Worm (Caenorhabditis elegans) whole organism, L3 larva: ENCODE data around the gene M04B2.4.
A peak's percentile ranks its signal among the peaks of the same experiment; 100 is the strongest.

ENCODE experiments used
- aly-2 ChIP-seq: fragments of 150-350 bp; optimal IDR thresholded peaks from 2 replicates; lab custom pipeline; 2014; ENCODE audit warnings: missing biosample characterization, missing genetic modification characterization
- ama-1 ChIP-seq: fragments of 150-350 bp; optimal IDR thresholded peaks from 2 replicates; lab custom pipeline; 2018
- ceh-28 ChIP-seq: fragments of 150-350 bp; optimal IDR thresholded peaks from 2 replicates; lab custom pipeline; 2014; ENCODE audit warnings: missing biosample characterization, missing genetic modification reagents, missing genetic modification characterization
- ceh-82 ChIP-seq: fragments of 150-350 bp; optimal IDR thresholded peaks from 2 replicates; lab custom pipeline; 2014; ENCODE audit warnings: missing biosample characterization, missing genetic modification characterization
- ceh-9 ChIP-seq: sonication (generic microtip); optimal IDR thresholded peaks from 2 replicates; lab custom pipeline; 2018; ENCODE audit warnings: missing biosample characterization, missing genetic modification characterization
- daf-12 ChIP-seq: fragments of 150-350 bp; optimal IDR thresholded peaks from 2 replicates; lab custom pipeline; 2014; ENCODE audit warnings: missing biosample characterization, missing genetic modification reagents, missing genetic modification characterization
- egl-27 ChIP-seq: sonication (generic microtip); optimal IDR thresholded peaks from 4 replicates; lab custom pipeline; 2017; ENCODE audit warnings: missing biosample characterization, missing genetic modification reagents, missing genetic modification characterization
- egl-5 ChIP-seq: fragments of 150-350 bp; optimal IDR thresholded peaks from 2 replicates; lab custom pipeline; 2017; ENCODE audit warnings: missing biosample characterization, missing genetic modification reagents, missing genetic modification characterization, inconsistent platforms
- elt-1 ChIP-seq: fragments of 150-350 bp; optimal IDR thresholded peaks from 2 replicates; lab custom pipeline; 2014; ENCODE audit warnings: missing biosample characterization, missing genetic modification characterization
- elt-2 ChIP-seq: sonication (generic microtip); optimal IDR thresholded peaks from 2 replicates; lab custom pipeline; 2016; ENCODE audit warnings: missing genetic modification reagents, mild to moderate bottlenecking, missing genetic modification characterization, missing compliant biosample characterization
- elt-3 ChIP-seq, 3 experiments: fragments of 150-350 bp in 1 of 3; sonication (generic microtip) in 2 of 3; optimal IDR thresholded peaks; 2 replicates in 2 of 3; 4 replicates in 1 of 3; lab custom pipeline; 2014 to 2017; ENCODE audit warnings: missing biosample characterization in 3 of 3, missing genetic modification characterization in 3 of 3
- eor-1 ChIP-seq, 2 experiments: fragments of 150-350 bp; optimal IDR thresholded peaks; 2 replicates each; lab custom pipeline; 2014 to 2018; ENCODE audit warnings: missing biosample characterization in 2 of 2, missing genetic modification characterization in 2 of 2
- fkh-10 ChIP-seq: sonication (generic microtip); optimal IDR thresholded peaks from 2 replicates; lab custom pipeline; 2017; ENCODE audit warnings: missing biosample characterization, missing genetic modification reagents, missing genetic modification characterization
- fkh-2 ChIP-seq: fragments of 150-350 bp; optimal IDR thresholded peaks from 2 replicates; lab custom pipeline; 2014; ENCODE audit warnings: missing biosample characterization, missing genetic modification reagents, missing genetic modification characterization
- fos-1 ChIP-seq: fragments of 150-350 bp; optimal IDR thresholded peaks from 2 replicates; lab custom pipeline; 2014; ENCODE audit warnings: missing biosample characterization, missing genetic modification characterization
- hmg-11 ChIP-seq: sonication (generic microtip); optimal IDR thresholded peaks from 2 replicates; lab custom pipeline; 2016; ENCODE audit warnings: missing genetic modification characterization, missing compliant biosample characterization
- jun-1 ChIP-seq: fragments of 150-350 bp; optimal IDR thresholded peaks from 2 replicates; lab custom pipeline; 2014; ENCODE audit warnings: missing biosample characterization, missing genetic modification reagents, missing genetic modification characterization
- lin-15B ChIP-seq: fragments of 150-350 bp; optimal IDR thresholded peaks from 2 replicates; lab custom pipeline; 2014; ENCODE audit warnings: missing biosample characterization, missing genetic modification characterization
- lin-39 ChIP-seq: fragments of 150-350 bp; optimal IDR thresholded peaks from 2 replicates; lab custom pipeline; 2018; ENCODE audit warnings: missing biosample characterization, missing genetic modification reagents, missing genetic modification characterization
- lsy-12 ChIP-seq: sonication (generic microtip); optimal IDR thresholded peaks from 2 replicates; lab custom pipeline; 2016; ENCODE audit warnings: mild to moderate bottlenecking, missing genetic modification characterization, missing compliant biosample characterization
- mdl-1 ChIP-seq: fragments of 150-350 bp; optimal IDR thresholded peaks from 2 replicates; lab custom pipeline; 2014; ENCODE audit warnings: missing biosample characterization, missing genetic modification characterization
- mml-1 ChIP-seq: fragments of 150-350 bp; sonication (generic microtip); optimal IDR thresholded peaks from 3 replicates; lab custom pipeline; 2014; ENCODE audit warnings: missing biosample characterization, missing genetic modification characterization
- nfya-1 ChIP-seq: sonication (generic microtip); optimal IDR thresholded peaks from 2 replicates; lab custom pipeline; 2017; ENCODE audit warnings: missing genetic modification characterization, mild to moderate bottlenecking, missing compliant biosample characterization, antibody characterized with exemption, moderate library complexity; ENCODE audit not compliant: insufficient read depth
- nhr-11 ChIP-seq: fragments of 150-350 bp; optimal IDR thresholded peaks from 2 replicates; lab custom pipeline; 2014; ENCODE audit warnings: missing biosample characterization, missing genetic modification characterization
- nhr-12 ChIP-seq: fragments of 150-350 bp; optimal IDR thresholded peaks from 2 replicates; lab custom pipeline; 2014; ENCODE audit warnings: missing biosample characterization, missing genetic modification characterization
- nhr-23 ChIP-seq: fragments of 150-350 bp; optimal IDR thresholded peaks from 2 replicates; lab custom pipeline; 2014; ENCODE audit warnings: missing biosample characterization, missing genetic modification reagents, missing genetic modification characterization
- nhr-237 ChIP-seq: fragments of 150-350 bp; optimal IDR thresholded peaks from 2 replicates; lab custom pipeline; 2014; ENCODE audit warnings: missing biosample characterization, missing genetic modification characterization
- nhr-25 ChIP-seq: sonication (generic microtip); optimal IDR thresholded peaks from 2 replicates; lab custom pipeline; 2017; ENCODE audit warnings: missing biosample characterization, missing genetic modification characterization
- nhr-28 ChIP-seq: fragments of 150-350 bp; optimal IDR thresholded peaks from 2 replicates; lab custom pipeline; 2014; ENCODE audit warnings: missing biosample characterization, missing genetic modification characterization
- nhr-43 ChIP-seq: sonication (generic microtip); optimal IDR thresholded peaks from 2 replicates; lab custom pipeline; 2016; ENCODE audit warnings: mild to moderate bottlenecking, missing genetic modification characterization, missing compliant biosample characterization; ENCODE audit not compliant: poor library complexity, severe bottlenecking
- nhr-67 ChIP-seq: fragments of 150-350 bp; optimal IDR thresholded peaks from 2 replicates; lab custom pipeline; 2014; ENCODE audit warnings: missing biosample characterization, missing genetic modification characterization
- nhr-76 ChIP-seq: fragments of 150-350 bp; sonication (generic microtip); optimal IDR thresholded peaks from 5 replicates; lab custom pipeline; 2014; ENCODE audit warnings: missing biosample characterization, missing genetic modification characterization
- pha-4 ChIP-seq: fragments of 150-350 bp; optimal IDR thresholded peaks from 2 replicates; lab custom pipeline; 2014; ENCODE audit warnings: missing biosample characterization, missing genetic modification reagents, missing genetic modification characterization
- pqm-1 ChIP-seq: fragments of 150-350 bp; optimal IDR thresholded peaks from 2 replicates; lab custom pipeline; 2017; ENCODE audit warnings: missing biosample characterization, missing genetic modification characterization, inconsistent platforms
- skn-1 ChIP-seq: fragments of 150-350 bp; optimal IDR thresholded peaks from 2 replicates; lab custom pipeline; 2014; ENCODE audit warnings: missing biosample characterization, missing genetic modification characterization
- snpc-4 ChIP-seq: fragments of 150-350 bp; optimal IDR thresholded peaks from 2 replicates; lab custom pipeline; 2014; ENCODE audit warnings: missing biosample characterization, missing genetic modification characterization
- tbx-2 ChIP-seq: sonication (generic microtip); optimal IDR thresholded peaks from 2 replicates; lab custom pipeline; 2016; ENCODE audit warnings: mild to moderate bottlenecking, missing genetic modification characterization, missing compliant biosample characterization
- unc-39 ChIP-seq: sonication (generic microtip); optimal IDR thresholded peaks from 4 replicates; lab custom pipeline; 2017; ENCODE audit warnings: missing biosample characterization, missing genetic modification characterization
- zag-1 ChIP-seq: fragments of 150-350 bp; optimal IDR thresholded peaks from 2 replicates; lab custom pipeline; 2014; ENCODE audit warnings: missing biosample characterization, missing genetic modification characterization
- ztf-11 ChIP-seq: fragments of 150-350 bp; optimal IDR thresholded peaks from 2 replicates; lab custom pipeline; 2014; ENCODE audit warnings: missing biosample characterization, missing genetic modification characterization
- ztf-4 ChIP-seq: fragments of 150-350 bp; optimal IDR thresholded peaks from 2 replicates; lab custom pipeline; 2014; ENCODE audit warnings: missing biosample characterization, missing genetic modification characterization

M04B2.4 gene

ce11 chrIV:11498169-11498568 is 22.7 kb downstream of the M04B2.4 start, which contains the start of gene sms-1:
Gene sms-1, minus strand, starts transcription at chrIV:11498174.
- TF ChIP-seq nfya-1 (tag; lab: Kevin White, UChicago) (no peak), egl-27 (tag; lab: Kevin White, UChicago) (no peak), lin-39 (tag; lab: Kevin White, UChicago) (no peak), fos-1 (tag; lab: Kevin White, UChicago) (no peak), ztf-11 (tag; lab: Kevin White, UChicago) (no peak), jun-1 (tag; lab: Kevin White, UChicago) (no peak), nhr-11 (tag; lab: Kevin White, UChicago) (no peak), unc-39 (tag; lab: Kevin White, UChicago) (no peak), egl-5 (tag; lab: Kevin White, UChicago) (no peak), nhr-76 (no peak), eor-1 (tag; optimal IDR thresholded peaks at IDR 0.05; lab: Kevin White, UChicago) (no peak), hmg-11 (tag; lab: Kevin White, UChicago) (no peak), aly-2 (tag; lab: Kevin White, UChicago) (no peak), ama-1 (lab: Kevin White, UChicago) (no peak), ceh-82 (tag; lab: Kevin White, UChicago) (no peak), lsy-12 (no peak), nhr-28 (tag; lab: Kevin White, UChicago) (no peak)

DNA sequence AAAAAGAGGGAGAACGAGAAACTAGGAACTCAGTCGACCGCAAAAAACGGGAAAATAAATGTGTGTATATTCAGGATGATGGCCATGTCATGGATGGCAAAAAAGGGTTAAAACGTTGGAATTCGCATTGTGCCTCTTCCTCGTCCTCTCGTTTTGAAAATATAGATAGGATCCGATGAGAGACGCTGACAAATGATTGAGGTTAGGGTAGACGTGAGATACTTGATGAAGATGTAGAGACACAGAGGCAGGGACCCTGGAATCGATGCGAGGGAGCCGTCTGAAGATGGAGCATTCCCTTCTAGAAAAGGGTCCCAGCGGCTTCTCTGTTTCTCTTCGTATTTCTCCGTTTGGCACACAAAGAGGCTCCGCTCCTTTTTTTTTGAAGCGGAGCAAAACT is 25.9 kb downstream of the M04B2.4 start:
- no peak for TF ChIP-seq skn-1 (tag; lab: Kevin White, UChicago)
- no peak for TF ChIP-seq lsy-12
- no peak for TF ChIP-seq daf-12 (tag; lab: Kevin White, UChicago)
- TF ChIP-seq nhr-28 (tag; lab: Kevin White, UChicago) = no peak
- TF ChIP-seq ztf-11 (tag; lab: Kevin White, UChicago) = no peak
- no peak for TF ChIP-seq tbx-2 (tag; lab: Kevin White, UChicago)
- TF ChIP-seq nhr-76 = no peak
- no peak for TF ChIP-seq nhr-11 (tag; lab: Kevin White, UChicago)
- TF ChIP-seq zag-1 = no peak
- no peak for TF ChIP-seq snpc-4 (tag; lab: Kevin White, UChicago)
- no peak for TF ChIP-seq unc-39 (tag; lab: Kevin White, UChicago)
- TF ChIP-seq lin-39 (tag; lab: Kevin White, UChicago) = peak; percentile 45
- peak; percentile 59 for TF ChIP-seq hmg-11 (tag; lab: Kevin White, UChicago)
- TF ChIP-seq nhr-12 (tag; lab: Kevin White, UChicago) = no peak
- TF ChIP-seq jun-1 (tag; lab: Kevin White, UChicago) = no peak
- TF ChIP-seq nhr-67 (tag; lab: Kevin White, UChicago) = no peak
- TF ChIP-seq ama-1 (lab: Kevin White, UChicago) = no peak
- TF ChIP-seq ztf-4 (tag; lab: Kevin White, UChicago) = no peak
- TF ChIP-seq nfya-1 (tag; lab: Kevin White, UChicago) = peak; percentile 63
- TF ChIP-seq ceh-82 (tag; lab: Kevin White, UChicago) = no peak
- no peak for TF ChIP-seq egl-27 (tag; lab: Kevin White, UChicago)
- no peak for TF ChIP-seq egl-5 (tag; lab: Kevin White, UChicago)
- no peak for TF ChIP-seq elt-3 (tag; optimal IDR thresholded peaks at IDR 0.05; lab: Kevin White, UChicago)
- no peak for TF ChIP-seq lin-15B
- no peak for TF ChIP-seq fos-1 (tag; lab: Kevin White, UChicago)
- no peak for TF ChIP-seq ceh-9 (tag; lab: Kevin White, UChicago)
- no peak for TF ChIP-seq nhr-23 (tag; lab: Kevin White, UChicago)
- TF ChIP-seq pha-4 (tag; lab: Kevin White, UChicago) = no peak
- TF ChIP-seq fkh-2 = no peak
- no peak for TF ChIP-seq mdl-1 (tag; lab: Kevin White, UChicago)
- TF ChIP-seq elt-2 = no peak
- TF ChIP-seq fkh-10 (GFP tag; lab: Kevin White, UChicago) = peak; percentile 18
- no peak for TF ChIP-seq nhr-237 (tag; lab: Kevin White, UChicago)
- TF ChIP-seq mml-1 = no peak
- TF ChIP-seq elt-1 = peak; percentile 34
- TF ChIP-seq, all 47 proteins: peak for 5

DNA sequence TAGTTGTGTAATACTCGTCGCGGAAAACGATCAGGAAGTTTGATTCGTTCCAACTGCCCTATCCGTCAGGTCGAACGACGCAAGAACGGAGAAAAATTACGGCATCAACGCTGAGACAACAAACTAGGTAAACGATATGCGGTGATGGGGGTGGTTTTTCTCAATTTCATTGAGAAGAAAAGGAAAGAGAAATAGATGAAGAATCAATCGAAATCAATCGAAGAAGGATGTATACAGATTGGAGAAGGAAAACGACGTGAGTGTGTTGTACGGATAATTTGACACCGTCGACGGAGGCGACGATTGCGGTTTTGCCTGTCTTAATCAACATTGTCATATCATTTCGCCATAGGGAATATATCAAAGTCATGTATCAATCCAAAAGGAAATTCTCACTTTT is 26.9 kb downstream of the M04B2.4 start:
- no peak for TF ChIP-seq nfya-1 (tag; lab: Kevin White, UChicago)
- TF ChIP-seq hmg-11 (tag; lab: Kevin White, UChicago) = no peak
- TF ChIP-seq nhr-23 (tag; lab: Kevin White, UChicago) = peak; percentile 47
- TF ChIP-seq snpc-4 (tag; lab: Kevin White, UChicago) = no peak
- peak; percentile 45 for TF ChIP-seq nhr-25 (tag; lab: Kevin White, UChicago)
- TF ChIP-seq nhr-28 (tag; lab: Kevin White, UChicago) = no peak
- no peak for TF ChIP-seq ztf-4 (tag; lab: Kevin White, UChicago)
- TF ChIP-seq fkh-2 = no peak
- TF ChIP-seq nhr-43 (tag; lab: Kevin White, UChicago) = peak; percentile 34
- no peak for TF ChIP-seq fkh-10 (GFP tag; lab: Kevin White, UChicago)
- peak; percentile 29 for TF ChIP-seq ceh-28
- TF ChIP-seq pqm-1 = no peak
